Fruit fly (Drosophila melanogaster) whole organism, embryonic: ENCODE measurements around the gene vsg.
A peak's percentile ranks its signal among the peaks of the same experiment; 100 is the strongest.

Experiments
- Abd-B ChIP-seq: fragments of 200-800 bp; sonication (Bioruptor generic); optimal IDR thresholded peaks from 2 replicates; lab custom pipeline; 2018; ENCODE audit warnings: missing biosample characterization, mild to moderate bottlenecking, missing genetic modification characterization, moderate library complexity
- BEAF-32 ChIP-seq: fragments of 200-800 bp; sonication (Bioruptor generic); optimal IDR thresholded peaks from 3 replicates; lab custom pipeline; 2017; ENCODE audit warnings: missing biosample characterization, missing genetic modification characterization, mild to moderate bottlenecking, moderate library complexity, missing genetic modification reagents
- Bteb2 ChIP-seq: fragments of 200-800 bp; sonication (Bioruptor generic); optimal IDR thresholded peaks from 2 replicates; lab custom pipeline; 2016; ENCODE audit warnings: missing biosample characterization, missing genetic modification characterization
- CG10209 ChIP-seq: fragments of 200-800 bp; sonication (Bioruptor generic); optimal IDR thresholded peaks from 3 replicates; lab custom pipeline; 2017; ENCODE audit warnings: missing biosample characterization, mild to moderate bottlenecking, missing genetic modification characterization, missing genetic modification reagents
- CG10274 ChIP-seq: fragments of 200-800 bp; sonication (Bioruptor generic); optimal IDR thresholded peaks from 3 replicates; lab custom pipeline; 2017; ENCODE audit warnings: missing biosample characterization, mild to moderate bottlenecking, missing genetic modification characterization
- CG11560 ChIP-seq: fragments of 200-800 bp; sonication (Bioruptor generic); IDR thresholded peaks from 3 replicates; pipeline ENCODE4 v1.3.6; 2022; ENCODE audit warnings: missing biosample characterization, missing genetic modification characterization
- CG12071 ChIP-seq: fragments of 200-800 bp; sonication (Bioruptor generic); optimal IDR thresholded peaks from 3 replicates; lab custom pipeline; 2018; ENCODE audit warnings: missing biosample characterization, mild to moderate bottlenecking, missing genetic modification characterization
- CG12104 ChIP-seq: fragments of 200-800 bp; sonication (Bioruptor generic); optimal IDR thresholded peaks from 3 replicates; lab custom pipeline; 2016; ENCODE audit warnings: missing biosample characterization, missing genetic modification characterization
- CG12744 ChIP-seq: fragments of 200-800 bp; sonication (Bioruptor generic); optimal IDR thresholded peaks from 2 replicates; lab custom pipeline; 2016; ENCODE audit warnings: missing biosample characterization, missing genetic modification characterization
- CG12942 ChIP-seq: fragments of 200-800 bp; sonication (Bioruptor generic); optimal IDR thresholded peaks from 3 replicates; lab custom pipeline; 2016; ENCODE audit warnings: missing biosample characterization, missing genetic modification characterization
- CG13287 ChIP-seq: fragments of 200-800 bp; sonication (Bioruptor generic); IDR thresholded peaks from 2 replicates; pipeline ENCODE4 v1.3.6; 2022; ENCODE audit warnings: missing biosample characterization, missing genetic modification characterization; ENCODE audit not compliant: partially characterized antibody
- CG13296 ChIP-seq: fragments of 200-800 bp; sonication (Bioruptor generic); optimal IDR thresholded peaks from 3 replicates; lab custom pipeline; 2018; ENCODE audit warnings: missing biosample characterization, mild to moderate bottlenecking, missing genetic modification characterization
- CG13424 ChIP-seq: fragments of 200-800 bp; sonication (Bioruptor generic); optimal IDR thresholded peaks from 2 replicates; lab custom pipeline; 2019; ENCODE audit warnings: missing biosample characterization, mild to moderate bottlenecking, missing genetic modification characterization, moderate library complexity
- CG14441 ChIP-seq: fragments of 200-800 bp; sonication (Bioruptor generic); IDR thresholded peaks from 2 replicates; pipeline ENCODE4 v1.3.6; 2022; ENCODE audit warnings: missing biosample characterization, missing genetic modification characterization
- CG14965 ChIP-seq: fragments of 200-800 bp; sonication (Bioruptor generic); optimal IDR thresholded peaks from 2 replicates; lab custom pipeline; 2016; ENCODE audit warnings: missing biosample characterization, missing genetic modification characterization, borderline replicate concordance
- CG17568 ChIP-seq: fragments of 200-800 bp; sonication (Bioruptor generic); optimal IDR thresholded peaks from 2 replicates; lab custom pipeline; 2018; ENCODE audit warnings: missing biosample characterization, mild to moderate bottlenecking, missing genetic modification characterization, moderate library complexity
- CG2120 ChIP-seq: fragments of 200-800 bp; sonication (Bioruptor generic); optimal IDR thresholded peaks from 3 replicates; lab custom pipeline; 2016; ENCODE audit warnings: missing biosample characterization, missing genetic modification characterization
- CG2129 ChIP-seq: fragments of 200-800 bp; sonication (Bioruptor generic); IDR thresholded peaks from 2 replicates; pipeline ENCODE4 v1.3.6; 2022; ENCODE audit warnings: missing biosample characterization, missing genetic modification characterization; ENCODE audit not compliant: partially characterized antibody
- CG2875 ChIP-seq: fragments of 200-800 bp; sonication (Bioruptor generic); optimal IDR thresholded peaks from 2 replicates; lab custom pipeline; 2017; ENCODE audit warnings: missing biosample characterization, mild to moderate bottlenecking, missing genetic modification characterization, missing genetic modification reagents
- CG43689 ChIP-seq: fragments of 200-800 bp; sonication (Bioruptor generic); IDR thresholded peaks from 2 replicates; pipeline ENCODE4 v1.3.6; 2022; ENCODE audit warnings: missing biosample characterization, missing genetic modification characterization
- CG6175 ChIP-seq: fragments of 200-800 bp; sonication (Bioruptor generic); IDR thresholded peaks from 3 replicates; pipeline ENCODE4 v1.3.6; 2022; ENCODE audit warnings: missing biosample characterization, missing genetic modification characterization
- CG6791 ChIP-seq: fragments of 200-800 bp; sonication (Bioruptor generic); IDR thresholded peaks from 3 replicates; pipeline ENCODE4 v1.3.6; 2022; ENCODE audit warnings: missing biosample characterization, missing genetic modification characterization; ENCODE audit not compliant: partially characterized antibody
- CG8765 ChIP-seq: fragments of 200-800 bp; sonication (Bioruptor generic); IDR thresholded peaks from 2 replicates; pipeline ENCODE4 v1.3.6; 2022; ENCODE audit warnings: missing biosample characterization, missing genetic modification characterization
- CG8924 ChIP-seq: fragments of 200-800 bp; optimal IDR thresholded peaks from 3 replicates; lab custom pipeline; 2019; ENCODE audit warnings: missing biosample characterization, mild to moderate bottlenecking, missing genetic modification characterization, moderate library complexity
- Ets65A ChIP-seq: fragments of 200-800 bp; sonication (Bioruptor generic); peaks from one replicate; lab custom pipeline; 2016; ENCODE audit warnings: missing biosample characterization, missing genetic modification characterization
- Fer2 ChIP-seq: fragments of 200-800 bp; sonication (Bioruptor generic); optimal IDR thresholded peaks from 2 replicates; lab custom pipeline; 2018; ENCODE audit warnings: missing biosample characterization, mild to moderate bottlenecking, missing genetic modification characterization, moderate library complexity
- H15 ChIP-seq: fragments of 200-800 bp; sonication (Bioruptor generic); IDR thresholded peaks from 3 replicates; pipeline ENCODE4 v1.3.6; 2022; ENCODE audit warnings: missing biosample characterization, missing genetic modification characterization
- Hey ChIP-seq: fragments of 200-800 bp; sonication (Bioruptor generic); optimal IDR thresholded peaks from 3 replicates; lab custom pipeline; 2018; ENCODE audit warnings: missing biosample characterization, mild to moderate bottlenecking, missing genetic modification characterization
- Lpt ChIP-seq: fragments of >200 bp; optimal IDR thresholded peaks from 2 replicates; lab custom pipeline; 2018; ENCODE audit warnings: missing biosample characterization, missing genetic modification characterization
- MTF-1 ChIP-seq: fragments of 200-800 bp; sonication (Bioruptor generic); optimal IDR thresholded peaks from 2 replicates; lab custom pipeline; 2018; ENCODE audit warnings: missing biosample characterization, mild to moderate bottlenecking, missing genetic modification characterization, borderline replicate concordance
- Optix ChIP-seq: fragments of 200-800 bp; sonication (Bioruptor generic); IDR thresholded peaks from 3 replicates; pipeline ENCODE4 v1.3.6; 2022; ENCODE audit warnings: missing biosample characterization, missing genetic modification characterization
- Sry-β ChIP-seq: fragments of 200-800 bp; sonication (Bioruptor generic); optimal IDR thresholded peaks from 2 replicates; lab custom pipeline; 2018; ENCODE audit warnings: missing biosample characterization, mild to moderate bottlenecking, missing genetic modification characterization, moderate library complexity
- Sry-δ ChIP-seq: fragments of 200-800 bp; sonication (Bioruptor generic); optimal IDR thresholded peaks from 2 replicates; lab custom pipeline; 2016; ENCODE audit warnings: missing biosample characterization, missing genetic modification characterization
- az2 ChIP-seq: fragments of 200-800 bp; sonication (Bioruptor generic); optimal IDR thresholded peaks from 3 replicates; lab custom pipeline; 2016; ENCODE audit warnings: missing biosample characterization, missing genetic modification characterization
- chif ChIP-seq, 2 experiments: fragments of 200-800 bp; sonication (Bioruptor generic); optimal IDR thresholded peaks; 3 replicates each; lab custom pipeline; 2016; ENCODE audit warnings: missing biosample characterization in 2 of 2, missing genetic modification characterization in 2 of 2
- ci ChIP-seq: fragments of 200-800 bp; sonication (Bioruptor generic); IDR thresholded peaks from 3 replicates; pipeline ENCODE4 v1.3.6; 2022; ENCODE audit warnings: missing biosample characterization, missing genetic modification characterization
- eve ChIP-seq, 2 experiments: fragments of >200 bp; optimal IDR thresholded peaks; 2 replicates each; lab custom pipeline; 2017; ENCODE audit warnings: missing biosample characterization in 2 of 2, missing genetic modification characterization in 2 of 2
- eyg ChIP-seq: fragments of 200-800 bp; sonication (Bioruptor generic); optimal IDR thresholded peaks from 3 replicates; lab custom pipeline; 2016; ENCODE audit warnings: missing biosample characterization, missing genetic modification characterization
- fd102C ChIP-seq: fragments of 200-800 bp; sonication (Bioruptor generic); optimal IDR thresholded peaks from 2 replicates; lab custom pipeline; 2018; ENCODE audit warnings: missing biosample characterization, mild to moderate bottlenecking, missing genetic modification characterization, moderate library complexity
- fd96Cb ChIP-seq: fragments of 200-800 bp; sonication (Bioruptor generic); optimal IDR thresholded peaks from 2 replicates; lab custom pipeline; 2018; ENCODE audit warnings: missing biosample characterization, mild to moderate bottlenecking, missing genetic modification characterization, moderate library complexity
- gsb ChIP-seq: fragments of 200-800 bp; sonication (Bioruptor generic); IDR thresholded peaks from 2 replicates; pipeline ENCODE4 v1.3.6; 2022; ENCODE audit warnings: missing biosample characterization, missing genetic modification characterization
- ken ChIP-seq: fragments of 200-800 bp; sonication (Bioruptor generic); IDR thresholded peaks from 3 replicates; pipeline ENCODE4 v1.3.6; 2022; ENCODE audit warnings: missing biosample characterization, missing genetic modification characterization
- lbe ChIP-seq: fragments of 200-800 bp; sonication (Bioruptor generic); optimal IDR thresholded peaks from 2 replicates; lab custom pipeline; 2016; ENCODE audit warnings: missing biosample characterization, mild to moderate bottlenecking, missing genetic modification characterization
- phol ChIP-seq: fragments of 200-800 bp; sonication (Bioruptor generic); optimal IDR thresholded peaks from 3 replicates; lab custom pipeline; 2018; ENCODE audit warnings: missing biosample characterization, mild to moderate bottlenecking, missing genetic modification characterization, moderate library complexity
- pita ChIP-seq: fragments of 200-800 bp; sonication (Bioruptor generic); optimal IDR thresholded peaks from 2 replicates; lab custom pipeline; 2017; ENCODE audit warnings: missing biosample characterization, mild to moderate bottlenecking, missing genetic modification characterization
- schlank ChIP-seq: fragments of 200-800 bp; sonication (Bioruptor generic); optimal IDR thresholded peaks from 2 replicates; lab custom pipeline; 2018; ENCODE audit warnings: missing biosample characterization, mild to moderate bottlenecking, missing genetic modification characterization
- sens-2 ChIP-seq: fragments of 200-800 bp; sonication (Bioruptor generic); IDR thresholded peaks from 2 replicates; pipeline ENCODE4 v1.3.6; 2022; ENCODE audit warnings: missing biosample characterization, missing genetic modification characterization
- sob ChIP-seq: fragments of 200-800 bp; sonication (Bioruptor generic); IDR thresholded peaks from 2 replicates; pipeline ENCODE4 v1.3.6; 2022; ENCODE audit warnings: missing biosample characterization, missing genetic modification characterization
- tgo ChIP-seq: fragments of 200-800 bp; sonication (Bioruptor generic); IDR thresholded peaks from 3 replicates; pipeline ENCODE4 v1.3.6; 2022; ENCODE audit warnings: missing biosample characterization, missing genetic modification characterization
- tll ChIP-seq, 2 experiments: fragments of 200-800 bp in 1 of 2; fragments of >200 bp in 1 of 2; sonication (Bioruptor generic) in 1 of 2; optimal IDR thresholded peaks; 2 replicates each; lab custom pipeline; 2017 to 2019; ENCODE audit warnings: missing biosample characterization in 2 of 2, missing genetic modification characterization in 2 of 2, mild to moderate bottlenecking in 1 of 2, moderate library complexity in 1 of 2
- twi ChIP-seq: fragments of 200-800 bp; optimal IDR thresholded peaks from 2 replicates; lab custom pipeline; 2019; ENCODE audit warnings: missing biosample characterization, mild to moderate bottlenecking, missing genetic modification characterization, moderate library complexity

vsg gene

dm6 chr3L:9698193-9698642 is 15.9 kb upstream of the vsg start, which contains the start of gene Ubc4 (continued):
- TF ChIP-seq eve (GFP tag; optimal IDR thresholded peaks at IDR 0.05; lab: Kevin White, UChicago) (no peak), Fer2 (tag; lab: Kevin White, UChicago) (no peak), CG10209 (GFP tag; lab: Kevin White, UChicago) (no peak), CG2875 (GFP tag; lab: Kevin White, UChicago) (no peak), pita (no peak), tgo (GFP tag; lab: Robert Waterston, UW) (no peak), CG12942 (GFP tag; lab: Kevin White, UChicago) (no peak), CG10274 (GFP tag; lab: Kevin White, UChicago) (no peak), Hey (no peak), CG8765 (GFP tag; lab: Robert Waterston, UW) (no peak), CG12104 (GFP tag; lab: Kevin White, UChicago) (no peak), CG14965 (GFP tag; lab: Kevin White, UChicago) (no peak), sob (GFP tag; lab: Robert Waterston, UW) (no peak), ken (no peak), Ets65A (peak; percentile 49), CG13296 (no peak), MTF-1 (no peak), CG12744 (GFP tag; lab: Kevin White, UChicago) (no peak), Abd-B (GFP tag; lab: Kevin White, UChicago) (peak; percentile 5), sens-2 (no peak), CG17568 (GFP tag; lab: Kevin White, UChicago) (no peak), lbe (GFP tag; lab: Kevin White, UChicago) (no peak), CG11560 (tag; lab: Robert Waterston, UW) (no peak), CG43689 (no peak), phol (tag; lab: Kevin White, UChicago) (no peak), CG13424 (tag; lab: Kevin White, UChicago) (peak; percentile 18), chif (GFP tag; optimal IDR thresholded peaks at IDR 0.05; lab: Kevin White, UChicago) (no peak), eyg (GFP tag; lab: Kevin White, UChicago) (no peak), tll (GFP tag; optimal IDR thresholded peaks at IDR 0.05; lab: Kevin White, UChicago) (no peak), fd102C (GFP tag; lab: Kevin White, UChicago) (no peak), CG14441 (GFP tag; lab: Robert Waterston, UW) (no peak), ci (GFP tag; lab: Robert Waterston, UW) (peak; percentile 21; the same call in 1 of the 3 replicates), Lpt (GFP tag; lab: Kevin White, UChicago) (no peak), fd96Cb (tag; lab: Kevin White, UChicago) (no peak), CG13287 (GFP tag; lab: Robert Waterston, UW) (peak; percentile 91), Sry-δ (GFP tag; lab: Kevin White, UChicago) (peak; percentile 86), CG2120 (GFP tag; lab: Kevin White, UChicago) (peak; percentile 51), BEAF-32 (GFP tag; lab: Kevin White, UChicago) (peak; percentile 92), CG6791 (GFP tag; lab: Robert Waterston, UW) (peak; percentile 84), schlank (tag; lab: Kevin White, UChicago) (no peak), CG8924 (tag; lab: Kevin White, UChicago) (no peak), az2 (GFP tag; lab: Kevin White, UChicago) (no peak), gsb (no peak), Sry-β (GFP tag; lab: Kevin White, UChicago) (peak; percentile 38), CG2129 (0 out of 2 replicates have a peak, but pooled peaks have one; percentile 22), twi (no peak), H15 (GFP tag; lab: Robert Waterston, UW) (no peak), CG12071 (GFP tag; lab: Kevin White, UChicago) (no peak), Optix (no peak), CG6175 (GFP tag; lab: Robert Waterston, UW) (no peak), Bteb2 (GFP tag; lab: Kevin White, UChicago) (no peak)
